Worm (Caenorhabditis elegans): Measurements from ENCODE around the gene mdt-10.

DNA sequence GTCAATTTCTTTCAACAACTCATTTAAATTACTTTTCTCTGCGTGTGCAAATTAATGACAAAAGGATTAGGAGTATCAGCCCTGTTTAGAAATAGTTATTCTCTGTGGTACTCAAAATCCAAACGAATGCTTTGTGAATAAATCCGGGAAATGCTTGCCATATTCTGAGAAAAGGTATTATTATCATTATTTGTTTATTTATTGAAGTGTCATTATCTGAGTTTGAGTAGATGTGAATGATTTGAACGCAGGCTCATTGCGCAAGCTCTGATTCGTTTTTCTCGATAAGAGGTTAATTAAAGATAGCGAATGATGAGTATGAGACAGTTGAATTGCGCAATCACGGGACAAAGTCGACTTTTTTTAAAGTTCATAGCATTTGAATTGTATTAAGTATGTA is 27.0 kb downstream of the mdt-10 start:
- TF ChIP-seq unc-62 (GFP tag; optimal IDR thresholded peaks at IDR 0.05) (no peak), pha-4 (tag; optimal IDR thresholded peaks at IDR 0.05) (no peak), sptf-1 (tag; optimal IDR thresholded peaks at IDR 0.05) (no peak), flh-1 (GFP tag; optimal IDR thresholded peaks at IDR 0.05) (no peak), lin-13 (tag; optimal IDR thresholded peaks at IDR 0.05) (no peak), lsy-2 (tag; optimal IDR thresholded peaks at IDR 0.05) (no peak), elt-1 (tag; optimal IDR thresholded peaks at IDR 0.05; ENCODE audit: borderline replicate concordance, insufficient read depth) (no peak), snpc-4 (tag; optimal IDR thresholded peaks at IDR 0.05) (no peak), ceh-83 (GFP tag; optimal IDR thresholded peaks at IDR 0.05) (no peak), nhr-28 (tag; optimal IDR thresholded peaks at IDR 0.05) (no peak), ces-1 (GFP tag; optimal IDR thresholded peaks at IDR 0.05) (no peak), ztf-11 (tag; optimal IDR thresholded peaks at IDR 0.05) (no peak), nhr-76 (tag; optimal IDR thresholded peaks at IDR 0.05) (no peak), mep-1 (tag; optimal IDR thresholded peaks at IDR 0.05) (no peak)

All from whole organism, mixed stage, embryonic.